Worm (Caenorhabditis elegans) whole organism, L3 larva: ENCODE data around the gene C49C8.5.

Experiments
- ceh-82 ChIP-seq: fragments of 150-350 bp; optimal IDR thresholded peaks from 2 replicates; lab custom pipeline; 2014; ENCODE audit warnings: missing biosample characterization, missing genetic modification characterization
- egl-27 ChIP-seq: sonication (generic microtip); optimal IDR thresholded peaks from 4 replicates; lab custom pipeline; 2017; ENCODE audit warnings: missing biosample characterization, missing genetic modification reagents, missing genetic modification characterization
- elt-1 ChIP-seq: fragments of 150-350 bp; optimal IDR thresholded peaks from 2 replicates; lab custom pipeline; 2014; ENCODE audit warnings: missing biosample characterization, missing genetic modification characterization
- jun-1 ChIP-seq: fragments of 150-350 bp; optimal IDR thresholded peaks from 2 replicates; lab custom pipeline; 2014; ENCODE audit warnings: missing biosample characterization, missing genetic modification reagents, missing genetic modification characterization
- nhr-11 ChIP-seq: fragments of 150-350 bp; optimal IDR thresholded peaks from 2 replicates; lab custom pipeline; 2014; ENCODE audit warnings: missing biosample characterization, missing genetic modification characterization
- nhr-12 ChIP-seq: fragments of 150-350 bp; optimal IDR thresholded peaks from 2 replicates; lab custom pipeline; 2014; ENCODE audit warnings: missing biosample characterization, missing genetic modification characterization
- nhr-76 ChIP-seq: fragments of 150-350 bp; sonication (generic microtip); optimal IDR thresholded peaks from 5 replicates; lab custom pipeline; 2014; ENCODE audit warnings: missing biosample characterization, missing genetic modification characterization
- nhr-77 ChIP-seq: fragments of 150-350 bp; optimal IDR thresholded peaks from 2 replicates; lab custom pipeline; 2014; ENCODE audit warnings: missing biosample characterization, missing genetic modification characterization
- skn-1 ChIP-seq: fragments of 150-350 bp; optimal IDR thresholded peaks from 2 replicates; lab custom pipeline; 2014; ENCODE audit warnings: missing biosample characterization, missing genetic modification characterization
- unc-39 ChIP-seq: sonication (generic microtip); optimal IDR thresholded peaks from 4 replicates; lab custom pipeline; 2017; ENCODE audit warnings: missing biosample characterization, missing genetic modification characterization
- ztf-11 ChIP-seq: fragments of 150-350 bp; optimal IDR thresholded peaks from 2 replicates; lab custom pipeline; 2014; ENCODE audit warnings: missing biosample characterization, missing genetic modification characterization

DNA sequence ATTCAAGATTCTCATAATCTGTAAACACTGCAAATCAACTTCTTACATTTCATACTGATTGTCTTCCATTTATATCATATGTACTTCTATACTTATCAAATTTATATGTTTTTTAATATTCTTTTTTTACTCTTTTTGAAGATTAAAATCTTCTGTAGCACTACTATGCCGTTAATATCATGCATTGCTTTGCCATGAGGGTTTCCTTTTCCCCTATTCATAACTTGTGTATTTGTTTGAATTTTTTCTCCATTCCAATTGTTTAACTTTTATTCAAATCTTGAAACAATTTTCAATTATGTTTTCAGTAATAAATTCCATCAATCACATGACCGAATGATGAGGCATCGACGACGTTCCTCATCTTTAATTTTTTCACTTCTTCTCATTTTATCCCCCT, 15.2 kb upstream of the C49C8.5 start, which contains the start of gene cdh-5:
- TF ChIP-seq unc-39 (no peak), ceh-82 (tag; lab: Kevin White, UChicago) (no peak), egl-27 (tag; lab: Kevin White, UChicago) (no peak), nhr-76 (no peak), nhr-77 (tag; lab: Kevin White, UChicago) (no peak), jun-1 (tag; lab: Kevin White, UChicago) (no peak), nhr-12 (tag; lab: Kevin White, UChicago) (no peak), ztf-11 (no peak), skn-1 (no peak), elt-1 (tag; lab: Kevin White, UChicago) (no peak), nhr-11 (tag; lab: Kevin White, UChicago) (no peak)
